Fruit fly (Drosophila melanogaster): ENCODE data around the gene CG16904.

CG16904 gene

dm6 chr3R:9800644-9801330 lies 16.0 kb downstream of the CG16904 start, which contains the start of the genes CG9467 and CG8526:
CG9467 (minus strand) TSS chr3R:9801026.
CG8526 (plus strand) TSS chr3R:9801280.
- TF ChIP-seq Sin3A (optimal IDR thresholded peaks at IDR 0.05) (no peak), psq (optimal IDR thresholded peaks at IDR 0.05) (no peak), insv (optimal IDR thresholded peaks at IDR 0.05) (no peak), ttk (optimal IDR thresholded peaks at IDR 0.05) (no peak), Myc (optimal IDR thresholded peaks at IDR 0.05) (no peak), h (optimal IDR thresholded peaks at IDR 0.05) (no peak)

dm6 chr3R:9793018-9793417 lies 23.8 kb downstream of the CG16904 start, which contains the start of gene CG8516:
CG8516 (plus strand) TSS chr3R:9793295.
- TF ChIP-seq Myc (optimal IDR thresholded peaks at IDR 0.05) (no peak), psq (optimal IDR thresholded peaks at IDR 0.05) (no peak)

- no peak for TF ChIP-seq h (optimal IDR thresholded peaks at IDR 0.05)
- TF ChIP-seq insv (optimal IDR thresholded peaks at IDR 0.05), result no peak
These were observed 25.5 kb downstream of the CG16904 start, which contains the start of the genes CG12945 and CG8507 for dm6 chr3R:9791177-9791806. CG12945 (minus strand) TSS chr3R:9791221. CG8507 (plus strand) TSS chr3R:9791483.

dm6 chr3R:9784341-9785062 lies 32.3 kb downstream of the CG16904 start, which contains the start of the genes MtnA and CG8500:
MtnA (minus strand) TSS chr3R:9784370.
CG8500 (plus strand) TSS chr3R:9784653.
- TF ChIP-seq insv (optimal IDR thresholded peaks at IDR 0.05) (no peak), h (optimal IDR thresholded peaks at IDR 0.05) (no peak), ttk (optimal IDR thresholded peaks at IDR 0.05) (no peak), Sin3A (optimal IDR thresholded peaks at IDR 0.05) (no peak), psq (optimal IDR thresholded peaks at IDR 0.05) (no peak), Myc (optimal IDR thresholded peaks at IDR 0.05) (no peak)

dm6 chr3R:9783240-9783917 lies 33.4 kb downstream of the CG16904 start:
- no peak for TF ChIP-seq Sin3A (optimal IDR thresholded peaks at IDR 0.05)
- no peak for TF ChIP-seq ttk (optimal IDR thresholded peaks at IDR 0.05)

dm6 chr3R:9779764-9780163 lies 37.0 kb downstream of the CG16904 start, which contains the start of gene CG12947:
CG12947 (plus strand) TSS chr3R:9780064.
- TF ChIP-seq insv (optimal IDR thresholded peaks at IDR 0.05) (no peak), psq (optimal IDR thresholded peaks at IDR 0.05) (no peak), Myc (optimal IDR thresholded peaks at IDR 0.05) (no peak), h (optimal IDR thresholded peaks at IDR 0.05) (no peak), ttk (optimal IDR thresholded peaks at IDR 0.05) (no peak), Sin3A (optimal IDR thresholded peaks at IDR 0.05) (no peak)

- TF ChIP-seq Myc (optimal IDR thresholded peaks at IDR 0.05) (no peak), insv (optimal IDR thresholded peaks at IDR 0.05) (no peak), psq (optimal IDR thresholded peaks at IDR 0.05) (no peak), ttk (optimal IDR thresholded peaks at IDR 0.05) (no peak), Sin3A (optimal IDR thresholded peaks at IDR 0.05) (no peak), h (optimal IDR thresholded peaks at IDR 0.05) (no peak)
These were observed 38.8 kb downstream of the CG16904 start, which contains the start of gene RpS29 for dm6 chr3R:9777941-9778360. RpS29 (plus strand) TSS chr3R:9778042.

dm6 chr3R:9774821-9775220 lies 42.0 kb downstream of the CG16904 start, which contains the start of gene topi:
topi (plus strand) TSS chr3R:9775121.
- no peak for TF ChIP-seq Sin3A (optimal IDR thresholded peaks at IDR 0.05)
- TF ChIP-seq ttk (optimal IDR thresholded peaks at IDR 0.05), result no peak
- no peak for TF ChIP-seq Myc (optimal IDR thresholded peaks at IDR 0.05)
- TF ChIP-seq insv (optimal IDR thresholded peaks at IDR 0.05), result no peak

dm6 chr3R:9774147-9774546 lies 42.6 kb downstream of the CG16904 start, which contains the start of gene Whamy:
Whamy (minus strand) TSS chr3R:9774419.
- TF ChIP-seq Sin3A (optimal IDR thresholded peaks at IDR 0.05) (no peak), psq (optimal IDR thresholded peaks at IDR 0.05) (no peak), h (optimal IDR thresholded peaks at IDR 0.05) (no peak), ttk (optimal IDR thresholded peaks at IDR 0.05) (no peak), Myc (optimal IDR thresholded peaks at IDR 0.05) (no peak), insv (optimal IDR thresholded peaks at IDR 0.05) (no peak)

- TF ChIP-seq ttk (optimal IDR thresholded peaks at IDR 0.05) (no peak), psq (optimal IDR thresholded peaks at IDR 0.05) (no peak), Myc (optimal IDR thresholded peaks at IDR 0.05) (no peak), Sin3A (optimal IDR thresholded peaks at IDR 0.05) (no peak), insv (optimal IDR thresholded peaks at IDR 0.05) (no peak), h (optimal IDR thresholded peaks at IDR 0.05) (no peak)
These were observed 45.2 kb downstream of the CG16904 start, which contains the start of gene CG9471 for dm6 chr3R:9771519-9771972. CG9471 (minus strand) TSS chr3R:9771542.

- no peak for TF ChIP-seq h (optimal IDR thresholded peaks at IDR 0.05)
- no peak for TF ChIP-seq insv (optimal IDR thresholded peaks at IDR 0.05)
- TF ChIP-seq psq (optimal IDR thresholded peaks at IDR 0.05), result no peak
- TF ChIP-seq Sin3A (optimal IDR thresholded peaks at IDR 0.05), result no peak
- TF ChIP-seq ttk (optimal IDR thresholded peaks at IDR 0.05), result no peak
- TF ChIP-seq Myc (optimal IDR thresholded peaks at IDR 0.05), result no peak
These were observed 46.7 kb downstream of the CG16904 start for dm6 chr3R:9770127-9770526.
